Worm (Caenorhabditis elegans) whole organism, L4 larva: ENCODE data around the gene F28B12.1.
A peak's percentile ranks its signal among the peaks of the same experiment; 100 is the strongest.

Experiments
- D1046.2 ChIP-seq: fragments of 200-800 bp; sonication (Bioruptor generic); IDR thresholded peaks from 2 replicates; pipeline ENCODE4 v1.3.6; 2022; ENCODE audit warnings: missing genetic modification characterization, missing compliant biosample characterization
- F26F4.8 ChIP-seq: fragments of 200-800 bp; sonication (Bioruptor generic); conservative IDR thresholded peaks from 2 replicates; pipeline ENCODE4 v1.3.6; 2022; ENCODE audit warnings: missing genetic modification characterization, missing compliant biosample characterization
- F37D6.2 ChIP-seq: sonication (generic microtip); optimal IDR thresholded peaks from 2 replicates; lab custom pipeline; 2016; ENCODE audit warnings: mild to moderate bottlenecking, missing genetic modification characterization, missing compliant biosample characterization
- F49E8.2 ChIP-seq: sonication (generic microtip); optimal IDR thresholded peaks from 2 replicates; lab custom pipeline; 2016; ENCODE audit warnings: missing compliant biosample characterization, mild to moderate bottlenecking, missing genetic modification characterization, borderline replicate concordance
- R02D3.7 ChIP-seq: fragments of 150-350 bp; sonication (generic microtip); optimal IDR thresholded peaks from 3 replicates; lab custom pipeline; 2014; ENCODE audit warnings: missing biosample characterization, missing genetic modification characterization
- T20F7.1 ChIP-seq: fragments of 200-800 bp; sonication (Bioruptor generic); optimal IDR thresholded peaks from 2 replicates; lab custom pipeline; 2018; ENCODE audit warnings: mild to moderate bottlenecking, missing genetic modification characterization, missing compliant biosample characterization
- Y105C5A.15 ChIP-seq: fragments of 200-800 bp; sonication (Bioruptor generic); IDR thresholded peaks from 2 replicates; pipeline ENCODE4 v1.3.6; 2022; ENCODE audit warnings: missing genetic modification characterization, missing compliant biosample characterization
- Y48G9A.11 ChIP-seq: fragments of 200-800 bp; sonication (Bioruptor generic); IDR thresholded peaks from 2 replicates; pipeline ENCODE4 v1.3.6; 2022; ENCODE audit warnings: missing genetic modification reagents, missing genetic modification characterization, missing compliant biosample characterization
- aly-2 ChIP-seq: sonication (generic microtip); optimal IDR thresholded peaks from 2 replicates; lab custom pipeline; 2018; ENCODE audit warnings: missing biosample characterization, missing genetic modification characterization
- arid-1 ChIP-seq: fragments of 200-800 bp; sonication (Bioruptor generic); conservative IDR thresholded peaks from 2 replicates; pipeline ENCODE4 v1.3.6; 2022; ENCODE audit warnings: missing genetic modification reagents, missing genetic modification characterization, missing compliant biosample characterization
- attf-4 ChIP-seq: sonication (generic microtip); optimal IDR thresholded peaks from 3 replicates; lab custom pipeline; 2017; ENCODE audit warnings: missing biosample characterization, missing genetic modification characterization
- ceh-20 ChIP-seq: fragments of 200-800 bp; sonication (Bioruptor generic); IDR thresholded peaks from 2 replicates; pipeline ENCODE4 v1.3.6; 2022; ENCODE audit warnings: missing genetic modification reagents, missing genetic modification characterization, missing compliant biosample characterization
- ceh-32 ChIP-seq: sonication (generic microtip); optimal IDR thresholded peaks from 2 replicates; lab custom pipeline; 2016; ENCODE audit warnings: mild to moderate bottlenecking, missing genetic modification characterization, missing compliant biosample characterization; ENCODE audit not compliant: poor library complexity
- ceh-44 ChIP-seq: fragments of 200-800 bp; sonication (Bioruptor generic); IDR thresholded peaks from 2 replicates; pipeline ENCODE4 v1.3.6; 2022; ENCODE audit warnings: missing genetic modification reagents, missing genetic modification characterization, missing compliant biosample characterization
- ces-1 ChIP-seq: fragments of 150-350 bp; sonication (generic microtip); optimal IDR thresholded peaks from 4 replicates; lab custom pipeline; 2014; ENCODE audit warnings: missing biosample characterization, missing genetic modification reagents, missing genetic modification characterization
- daf-16 ChIP-seq, 3 experiments: sonication (generic microtip); optimal IDR thresholded peaks; 2 replicates each; lab custom pipeline; 2016 to 2017; ENCODE audit warnings: missing genetic modification characterization in 3 of 3, missing genetic modification reagents in 3 of 3, mild to moderate bottlenecking in 2 of 3, missing compliant biosample characterization in 2 of 3, missing biosample characterization in 1 of 3, moderate library complexity in 1 of 3
- duxl-1 ChIP-seq: sonication (generic microtip); optimal IDR thresholded peaks from 2 replicates; lab custom pipeline; 2016; ENCODE audit warnings: mild to moderate bottlenecking, missing genetic modification characterization, moderate library complexity, missing compliant biosample characterization; ENCODE audit not compliant: poor library complexity
- dve-1 ChIP-seq: sonication (generic microtip); optimal IDR thresholded peaks from 2 replicates; lab custom pipeline; 2017; ENCODE audit warnings: antibody characterized with exemption, mild to moderate bottlenecking, missing genetic modification characterization, missing compliant biosample characterization; ENCODE audit not compliant: insufficient read depth
- egl-43 ChIP-seq: fragments of 200-800 bp; sonication (Bioruptor generic); IDR thresholded peaks from 2 replicates; pipeline ENCODE4 v1.3.6; 2022; ENCODE audit warnings: missing genetic modification reagents, missing genetic modification characterization, missing compliant biosample characterization
- fkh-10 ChIP-seq: fragments of 150-350 bp; optimal IDR thresholded peaks from 2 replicates; lab custom pipeline; 2014; ENCODE audit warnings: missing biosample characterization, missing genetic modification reagents, missing genetic modification characterization
- hif-1 ChIP-seq, 2 experiments: sonication (generic microtip); optimal IDR thresholded peaks; 2 replicates each; lab custom pipeline; 2016 to 2017; ENCODE audit warnings: missing compliant biosample characterization in 2 of 2, missing genetic modification characterization in 2 of 2, missing genetic modification reagents in 2 of 2, missing genotype in 2 of 2, mild to moderate bottlenecking in 1 of 2
- jun-1 ChIP-seq: fragments of 150-350 bp; optimal IDR thresholded peaks from 2 replicates; lab custom pipeline; 2014; ENCODE audit warnings: missing biosample characterization, missing genetic modification reagents, missing genetic modification characterization
- lim-7 ChIP-seq: fragments of 200-800 bp; sonication (Bioruptor generic); IDR thresholded peaks from 2 replicates; pipeline ENCODE4 v1.3.6; 2022; ENCODE audit warnings: missing genetic modification characterization, missing compliant biosample characterization
- lin-29 ChIP-seq: fragments of 200-800 bp; sonication (Bioruptor generic); IDR thresholded peaks from 2 replicates; pipeline ENCODE4 v1.3.6; 2022; ENCODE audit warnings: missing genetic modification reagents, missing genetic modification characterization, missing compliant biosample characterization
- madf-5 ChIP-seq, 2 experiments: fragments of 200-800 bp; sonication (Bioruptor generic); IDR thresholded peaks; 2 replicates each; pipeline ENCODE4 v1.3.6; 2022; ENCODE audit warnings: missing compliant biosample characterization in 2 of 2, missing genetic modification characterization in 2 of 2
- madf-9 ChIP-seq: fragments of 200-800 bp; sonication (Bioruptor generic); conservative IDR thresholded peaks from 2 replicates; pipeline ENCODE4 v1.3.6; 2022; ENCODE audit warnings: missing genetic modification reagents, missing genetic modification characterization, missing compliant biosample characterization
- mdl-1 ChIP-seq, 2 experiments: fragments of 150-350 bp in 1 of 2; sonication (generic microtip) in 1 of 2; optimal IDR thresholded peaks; 2 replicates each; lab custom pipeline; 2014 to 2017; ENCODE audit warnings: missing biosample characterization in 2 of 2, missing genetic modification characterization in 2 of 2
- mdt-29 ChIP-seq: fragments of 200-800 bp; sonication (Bioruptor generic); IDR thresholded peaks from 2 replicates; pipeline ENCODE4 v1.3.6; 2022; ENCODE audit warnings: missing genetic modification reagents, missing genetic modification characterization, missing compliant biosample characterization
- mep-1 ChIP-seq: fragments of 150-350 bp; sonication (generic microtip); optimal IDR thresholded peaks from 3 replicates; lab custom pipeline; 2014; ENCODE audit warnings: missing biosample characterization, missing genetic modification characterization
- nhr-10 ChIP-seq: fragments of 150-350 bp; optimal IDR thresholded peaks from 2 replicates; lab custom pipeline; 2014; ENCODE audit warnings: missing biosample characterization, missing genetic modification characterization
- nhr-102 ChIP-seq: sonication (generic microtip); optimal IDR thresholded peaks from 2 replicates; lab custom pipeline; 2016; ENCODE audit warnings: mild to moderate bottlenecking, missing genetic modification characterization, moderate library complexity, missing compliant biosample characterization
- nhr-11 ChIP-seq: fragments of 150-350 bp; optimal IDR thresholded peaks from 2 replicates; lab custom pipeline; 2014; ENCODE audit warnings: missing biosample characterization, missing genetic modification characterization
- nhr-237 ChIP-seq: sonication (generic microtip); optimal IDR thresholded peaks from 2 replicates; lab custom pipeline; 2017; ENCODE audit warnings: missing biosample characterization, missing genetic modification characterization
- nhr-28 ChIP-seq: fragments of 150-350 bp; optimal IDR thresholded peaks from 2 replicates; lab custom pipeline; 2014; ENCODE audit warnings: missing biosample characterization, missing genetic modification characterization
- nhr-41 ChIP-seq: fragments of 200-800 bp; sonication (Bioruptor generic); IDR thresholded peaks from 2 replicates; pipeline ENCODE4 v1.3.6; 2022; ENCODE audit warnings: missing genetic modification reagents, missing genetic modification characterization, missing compliant biosample characterization
- nhr-48 ChIP-seq: sonication (generic microtip); optimal IDR thresholded peaks from 2 replicates; lab custom pipeline; 2016; ENCODE audit warnings: mild to moderate bottlenecking, missing genetic modification characterization, missing compliant biosample characterization
- nhr-76 ChIP-seq: fragments of 150-350 bp; optimal IDR thresholded peaks from 2 replicates; lab custom pipeline; 2014; ENCODE audit warnings: missing biosample characterization, missing genetic modification characterization
- php-3 ChIP-seq: fragments of 200-800 bp; sonication (Bioruptor generic); IDR thresholded peaks from 2 replicates; pipeline ENCODE4 v1.3.6; 2022; ENCODE audit warnings: missing genetic modification reagents, missing genetic modification characterization, missing compliant biosample characterization
- pqm-1 ChIP-seq: sonication (generic microtip); optimal IDR thresholded peaks from 2 replicates; lab custom pipeline; 2017; ENCODE audit warnings: missing biosample characterization, missing genetic modification characterization
- rbr-2 ChIP-seq: sonication (generic microtip); optimal IDR thresholded peaks from 2 replicates; lab custom pipeline; 2016; ENCODE audit warnings: missing genotype, missing genetic modification characterization, missing compliant biosample characterization
- set-16 ChIP-seq: fragments of 200-800 bp; sonication (Bioruptor generic); IDR thresholded peaks from 2 replicates; pipeline ENCODE4 v1.3.6; 2022; ENCODE audit warnings: missing genetic modification reagents, missing genetic modification characterization, missing compliant biosample characterization
- snpc-4 ChIP-seq: fragments of 150-350 bp; optimal IDR thresholded peaks from 2 replicates; lab custom pipeline; 2014; ENCODE audit warnings: missing biosample characterization, missing genetic modification characterization
- tra-1 ChIP-seq: fragments of 200-800 bp; sonication (Bioruptor generic); IDR thresholded peaks from 2 replicates; pipeline ENCODE4 v1.3.6; 2022; ENCODE audit warnings: missing genetic modification reagents, missing genetic modification characterization, missing compliant biosample characterization
- unc-62 ChIP-seq, 3 experiments: fragments of 150-350 bp in 1 of 3; sonication (generic microtip); optimal IDR thresholded peaks in 2 of 3; peaks in 1 of 3; 1 replicate in 1 of 3; 2 replicates in 2 of 3; lab custom pipeline; 2014 to 2017; ENCODE audit warnings: missing biosample characterization in 3 of 3, missing genetic modification characterization in 3 of 3, missing genetic modification reagents in 3 of 3, missing genotype in 1 of 3
- zfp-3 ChIP-seq: fragments of 200-800 bp; sonication (Bioruptor generic); conservative IDR thresholded peaks from 2 replicates; pipeline ENCODE4 v1.3.6; 2022; ENCODE audit warnings: missing genetic modification reagents, missing genetic modification characterization, missing compliant biosample characterization
- ztf-7 ChIP-seq: fragments of 150-350 bp; optimal IDR thresholded peaks from 2 replicates; lab custom pipeline; 2014; ENCODE audit warnings: missing biosample characterization, missing genetic modification characterization

The F28B12.1 gene

DNA sequence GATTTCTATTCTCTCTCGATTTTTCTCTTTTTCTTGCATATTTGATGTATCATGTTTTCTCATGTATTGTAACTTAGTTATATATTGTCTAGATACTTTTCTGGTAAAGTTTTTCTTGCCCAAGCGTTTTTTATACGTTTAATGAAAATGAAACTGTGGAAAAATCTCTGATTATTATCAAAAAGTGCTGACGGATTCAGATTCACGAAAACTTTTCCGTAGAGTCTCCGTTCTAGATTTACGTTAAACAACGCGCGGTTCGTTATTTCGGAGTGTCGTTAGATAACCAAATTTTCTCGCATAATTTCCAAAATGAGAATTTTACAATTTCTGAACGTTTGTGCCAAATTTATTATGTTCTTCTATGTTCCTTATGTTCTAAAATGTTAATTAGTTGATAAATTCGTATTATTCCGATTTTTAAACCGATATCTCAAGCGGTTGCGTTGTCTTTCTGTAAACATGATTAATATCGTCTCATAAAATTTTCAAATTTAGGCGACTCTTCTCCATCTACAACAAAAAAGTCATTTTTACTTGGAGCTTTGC, 24.5 kb upstream of the F28B12.1 start, which contains the start of gene ptp-2 (continued):
- no peak for TF ChIP-seq D1046.2 (GFP tag; lab: Robert Waterston, UW)
- no peak for TF ChIP-seq lim-7 (GFP tag; lab: Robert Waterston, UW)
- peak; percentile 25 for TF ChIP-seq R02D3.7
- TF ChIP-seq nhr-10 (tag; lab: Kevin White, UChicago) = no peak
- no peak for TF ChIP-seq daf-16 (GFP tag; optimal IDR thresholded peaks at IDR 0.05; lab: Kevin White, UChicago)
- peak; percentile 1 for TF ChIP-seq daf-16 (tag; optimal IDR thresholded peaks at IDR 0.05; lab: Kevin White, UChicago)
- no peak for TF ChIP-seq F26F4.8 (GFP tag; lab: Robert Waterston, UW)
- no peak for TF ChIP-seq ceh-44 (GFP tag; lab: Robert Waterston, UW)
- TF ChIP-seq duxl-1 (tag; lab: Kevin White, UChicago) = no peak
- peak; percentile 61 for TF ChIP-seq mep-1
- TF ChIP-seq nhr-48 = no peak
- TF ChIP-seq ces-1 = no peak
- no peak for TF ChIP-seq nhr-237
- TF ChIP-seq pqm-1 = no peak
- TF ChIP-seq dve-1 (tag; lab: Kevin White, UChicago) = peak; percentile 11
- TF ChIP-seq hif-1 (tag; optimal IDR thresholded peaks at IDR 0.05; lab: Kevin White, UChicago) = peak in 1 of 2 experiments; percentile 27
- no peak for TF ChIP-seq nhr-28
- TF ChIP-seq tra-1 = no peak
- TF ChIP-seq ceh-20 (GFP tag; lab: Robert Waterston, UW) = no peak
- TF ChIP-seq jun-1 = no peak
- TF ChIP-seq unc-62 (GFP tag; optimal IDR thresholded peaks at IDR 0.05 in 1 of 2; lab: Kevin White, UChicago) = peak in 1 of 2 experiments; percentile 70
- TF ChIP-seq unc-62 (tag; optimal IDR thresholded peaks at IDR 0.05; lab: Kevin White, UChicago) = no peak
- no peak for TF ChIP-seq mdt-29 (GFP tag; lab: Robert Waterston, UW)
- peak; percentile 96 for TF ChIP-seq T20F7.1
- TF ChIP-seq Y105C5A.15 (GFP tag; lab: Robert Waterston, UW) = no peak
- TF ChIP-seq arid-1 (GFP tag; lab: Robert Waterston, UW) = no peak
- no peak for TF ChIP-seq egl-43
- TF ChIP-seq F37D6.2 (tag; lab: Kevin White, UChicago) = no peak
- TF ChIP-seq F49E8.2 (tag; lab: Kevin White, UChicago) = no peak
- no peak for TF ChIP-seq nhr-11 (tag; lab: Kevin White, UChicago)
- no peak for TF ChIP-seq madf-9 (GFP tag; lab: Robert Waterston, UW)
- no peak for TF ChIP-seq zfp-3
- peak; percentile 93 for TF ChIP-seq Y48G9A.11 (GFP tag; lab: Robert Waterston, UW)
- no peak for TF ChIP-seq nhr-41 (GFP tag; lab: Robert Waterston, UW)
- TF ChIP-seq php-3 (GFP tag; lab: Robert Waterston, UW) = no peak
- TF ChIP-seq nhr-102 (tag; lab: Kevin White, UChicago) = no peak
- no peak for TF ChIP-seq set-16 (GFP tag; lab: Robert Waterston, UW)
- no peak for TF ChIP-seq fkh-10 (GFP tag; lab: Kevin White, UChicago)
- no peak for TF ChIP-seq ceh-32 (tag; lab: Kevin White, UChicago)
- TF ChIP-seq aly-2 (tag; lab: Kevin White, UChicago) = no peak
- no peak for TF ChIP-seq madf-5 (GFP tag; IDR thresholded peaks at IDR 0.05; lab: Robert Waterston, UW)
- TF ChIP-seq attf-4 (tag; lab: Kevin White, UChicago) = no peak
- no peak for TF ChIP-seq rbr-2 (tag; lab: Kevin White, UChicago)
- TF ChIP-seq nhr-76 = no peak
- TF ChIP-seq snpc-4 (tag; lab: Kevin White, UChicago) = no peak
- TF ChIP-seq lin-29 (GFP tag; lab: Robert Waterston, UW) = no peak
- TF ChIP-seq ztf-7 = no peak
- TF ChIP-seq mdl-1 (tag; optimal IDR thresholded peaks at IDR 0.05; lab: Kevin White, UChicago) = no peak
